Fruit fly (Drosophila melanogaster) whole organism, embryonic: ENCODE measurements around the gene pasi2.
A peak's percentile ranks its signal among the peaks of the same experiment; 100 is the strongest.

Experiments
- Ada2b ChIP-seq: fragments of 200-800 bp; sonication (Bioruptor generic); IDR thresholded peaks from 2 replicates; pipeline ENCODE4 v1.3.6; 2022; ENCODE audit warnings: missing biosample characterization, missing genetic modification characterization
- B-H1 ChIP-seq: fragments of 200-800 bp; sonication (Bioruptor generic); IDR thresholded peaks from 3 replicates; pipeline ENCODE4 v1.3.6; 2022; ENCODE audit warnings: missing biosample characterization, missing genetic modification characterization
- C15 ChIP-seq: fragments of 200-800 bp; sonication (Bioruptor generic); IDR thresholded peaks from 3 replicates; pipeline ENCODE4 v1.3.6; 2022; ENCODE audit warnings: missing biosample characterization, missing genetic modification characterization
- CG10209 ChIP-seq: fragments of 200-800 bp; sonication (Bioruptor generic); optimal IDR thresholded peaks from 3 replicates; lab custom pipeline; 2017; ENCODE audit warnings: missing biosample characterization, mild to moderate bottlenecking, missing genetic modification characterization, missing genetic modification reagents
- CG12236 ChIP-seq: fragments of 200-800 bp; sonication (Bioruptor generic); optimal IDR thresholded peaks from 2 replicates; lab custom pipeline; 2016; ENCODE audit warnings: missing biosample characterization, missing genetic modification characterization
- CG13624 ChIP-seq: fragments of 200-800 bp; sonication (Bioruptor generic); optimal IDR thresholded peaks from 2 replicates; lab custom pipeline; 2016; ENCODE audit warnings: missing biosample characterization, missing genetic modification characterization
- CG13775 ChIP-seq: fragments of 200-800 bp; sonication (Bioruptor generic); optimal IDR thresholded peaks from 3 replicates; lab custom pipeline; 2017; ENCODE audit warnings: missing biosample characterization, mild to moderate bottlenecking, missing genetic modification characterization
- CG1603 ChIP-seq: fragments of 200-800 bp; sonication (Bioruptor generic); optimal IDR thresholded peaks from 2 replicates; lab custom pipeline; 2019; ENCODE audit warnings: missing biosample characterization, mild to moderate bottlenecking, missing genetic modification characterization, moderate library complexity
- CG31365 ChIP-seq: fragments of 200-800 bp; sonication (Bioruptor generic); optimal IDR thresholded peaks from 2 replicates; lab custom pipeline; 2018; ENCODE audit warnings: missing biosample characterization, mild to moderate bottlenecking, missing genetic modification characterization
- CG3163 ChIP-seq: fragments of 200-800 bp; sonication (Bioruptor generic); optimal IDR thresholded peaks from 3 replicates; lab custom pipeline; 2016; ENCODE audit warnings: missing biosample characterization, missing genetic modification characterization
- CG5180 ChIP-seq: fragments of 200-800 bp; sonication (Bioruptor generic); optimal IDR thresholded peaks from 3 replicates; lab custom pipeline; 2017; ENCODE audit warnings: missing biosample characterization, missing genetic modification characterization, mild to moderate bottlenecking, moderate library complexity, missing genetic modification reagents
- CG7839 ChIP-seq: fragments of 200-800 bp; sonication (Bioruptor generic); optimal IDR thresholded peaks from 3 replicates; lab custom pipeline; 2018; ENCODE audit warnings: missing biosample characterization, mild to moderate bottlenecking, missing genetic modification characterization, moderate library complexity
- CG8478 ChIP-seq: fragments of >200 bp; optimal IDR thresholded peaks from 2 replicates; lab custom pipeline; 2018
- CG9437 ChIP-seq: fragments of 200-800 bp; sonication (Bioruptor generic); optimal IDR thresholded peaks from 2 replicates; lab custom pipeline; 2018; ENCODE audit warnings: missing biosample characterization, mild to moderate bottlenecking, missing genetic modification characterization
- Dp ChIP-seq: fragments of 200-800 bp; sonication (Bioruptor generic); optimal IDR thresholded peaks from 2 replicates; lab custom pipeline; 2018; ENCODE audit warnings: missing biosample characterization, mild to moderate bottlenecking, missing genetic modification characterization, moderate library complexity
- ERR ChIP-seq: fragments of 200-800 bp; sonication (Bioruptor generic); optimal IDR thresholded peaks from 2 replicates; lab custom pipeline; 2016; ENCODE audit warnings: missing biosample characterization, missing genetic modification characterization
- Eip74EF ChIP-seq, 2 experiments: fragments of 200-800 bp in 1 of 2; fragments of >200 bp in 1 of 2; sonication (Bioruptor generic) in 1 of 2; optimal IDR thresholded peaks; 2 replicates each; lab custom pipeline; 2017 to 2019; ENCODE audit warnings: missing biosample characterization in 2 of 2, missing genetic modification characterization in 2 of 2, mild to moderate bottlenecking in 1 of 2, moderate library complexity in 1 of 2
- Elba2 ChIP-seq: fragments of 200-800 bp; sonication (Bioruptor generic); optimal IDR thresholded peaks from 3 replicates; lab custom pipeline; 2016; ENCODE audit warnings: missing biosample characterization, missing genetic modification characterization
- HmgD ChIP-seq: fragments of 200-800 bp; sonication (Bioruptor generic); optimal IDR thresholded peaks from 3 replicates; lab custom pipeline; 2016; ENCODE audit warnings: missing biosample characterization, missing genetic modification characterization
- HmgZ ChIP-seq: fragments of 200-800 bp; sonication (Bioruptor generic); optimal IDR thresholded peaks from 2 replicates; lab custom pipeline; 2018; ENCODE audit warnings: missing biosample characterization, mild to moderate bottlenecking, missing genetic modification characterization
- Hmr ChIP-seq: fragments of 200-800 bp; sonication (Bioruptor generic); optimal IDR thresholded peaks from 3 replicates; lab custom pipeline; 2017; ENCODE audit warnings: mild to moderate bottlenecking, missing biosample characterization, missing genetic modification reagents, missing genetic modification characterization
- Meics ChIP-seq: fragments of 200-800 bp; sonication (Bioruptor generic); optimal IDR thresholded peaks from 2 replicates; lab custom pipeline; 2017; ENCODE audit warnings: missing biosample characterization, mild to moderate bottlenecking, missing genetic modification characterization
- NC2β ChIP-seq: fragments of 200-800 bp; sonication (Bioruptor generic); optimal IDR thresholded peaks from 2 replicates; lab custom pipeline; 2016; ENCODE audit warnings: missing biosample characterization, missing genetic modification characterization
- Oli ChIP-seq: fragments of 200-800 bp; sonication (Bioruptor generic); optimal IDR thresholded peaks from 2 replicates; lab custom pipeline; 2018; ENCODE audit warnings: missing biosample characterization, mild to moderate bottlenecking, missing genetic modification characterization, moderate library complexity
- Optix ChIP-seq: fragments of 200-800 bp; sonication (Bioruptor generic); IDR thresholded peaks from 3 replicates; pipeline ENCODE4 v1.3.6; 2022; ENCODE audit warnings: missing biosample characterization, missing genetic modification characterization
- Pdp1 ChIP-seq, 2 experiments: fragments of 200-800 bp; sonication (Bioruptor generic); optimal IDR thresholded peaks; 3 replicates each; lab custom pipeline; 2016; ENCODE audit warnings: missing biosample characterization in 2 of 2, missing genetic modification characterization in 2 of 2, mild to moderate bottlenecking in 1 of 2, moderate library complexity in 1 of 2
- Poxn ChIP-seq: fragments of 200-800 bp; sonication (Bioruptor generic); IDR thresholded peaks from 2 replicates; pipeline ENCODE4 v1.3.6; 2022; ENCODE audit warnings: missing biosample characterization, missing genetic modification characterization
- Ptx1 ChIP-seq: fragments of 200-800 bp; sonication (Bioruptor generic); IDR thresholded peaks from 2 replicates; pipeline ENCODE4 v1.3.6; 2022; ENCODE audit warnings: missing biosample characterization, missing genetic modification characterization
- Sin3A ChIP-seq: fragments of >200 bp; optimal IDR thresholded peaks from 2 replicates; lab custom pipeline; 2018
- ac ChIP-seq: fragments of 200-800 bp; sonication (Bioruptor generic); optimal IDR thresholded peaks from 3 replicates; lab custom pipeline; 2017; ENCODE audit warnings: missing biosample characterization, mild to moderate bottlenecking, missing genetic modification characterization
- da ChIP-seq: fragments of 200-800 bp; sonication (Bioruptor generic); optimal IDR thresholded peaks from 2 replicates; lab custom pipeline; 2016; ENCODE audit warnings: missing biosample characterization, missing genetic modification characterization
- eyg ChIP-seq: fragments of 200-800 bp; sonication (Bioruptor generic); optimal IDR thresholded peaks from 3 replicates; lab custom pipeline; 2016; ENCODE audit warnings: missing biosample characterization, missing genetic modification characterization
- fru ChIP-seq: fragments of >200 bp; optimal IDR thresholded peaks from 2 replicates; lab custom pipeline; 2017
- ftz-f1 ChIP-seq: fragments of 200-800 bp; sonication (Bioruptor generic); optimal IDR thresholded peaks from 2 replicates; lab custom pipeline; 2016; ENCODE audit warnings: missing biosample characterization, missing genetic modification characterization
- grn ChIP-seq: fragments of 200-800 bp; sonication (Bioruptor generic); optimal IDR thresholded peaks from 3 replicates; lab custom pipeline; 2017; ENCODE audit warnings: missing biosample characterization, missing genetic modification characterization
- gsb ChIP-seq: fragments of 200-800 bp; sonication (Bioruptor generic); IDR thresholded peaks from 2 replicates; pipeline ENCODE4 v1.3.6; 2022; ENCODE audit warnings: missing biosample characterization, missing genetic modification characterization
- h ChIP-seq: fragments of >200 bp; optimal IDR thresholded peaks from 2 replicates; lab custom pipeline; 2017
- hkb ChIP-seq, 2 experiments: fragments of 200-800 bp in 1 of 2; fragments of >200 bp in 1 of 2; sonication (Bioruptor generic) in 1 of 2; IDR thresholded peaks in 1 of 2; optimal IDR thresholded peaks in 1 of 2; 2 replicates each; pipeline versions ENCODE4 v1.3.6 to Lab custom; 2017 to 2022; ENCODE audit warnings: missing biosample characterization in 1 of 2, missing genetic modification characterization in 1 of 2
- jumu ChIP-seq: fragments of 200-800 bp; sonication (Bioruptor generic); optimal IDR thresholded peaks from 3 replicates; lab custom pipeline; 2016; ENCODE audit warnings: missing biosample characterization, missing genetic modification characterization
- oc ChIP-seq: fragments of 200-800 bp; sonication (Bioruptor generic); optimal IDR thresholded peaks from 2 replicates; lab custom pipeline; 2018; ENCODE audit warnings: missing biosample characterization, mild to moderate bottlenecking, missing genetic modification characterization, moderate library complexity
- org-1 ChIP-seq: fragments of 200-800 bp; sonication (Bioruptor generic); optimal IDR thresholded peaks from 2 replicates; lab custom pipeline; 2017; ENCODE audit warnings: missing biosample characterization, missing genetic modification characterization
- run ChIP-seq: fragments of 200-800 bp; sonication (Bioruptor generic); optimal IDR thresholded peaks from 3 replicates; lab custom pipeline; 2018; ENCODE audit warnings: missing biosample characterization, mild to moderate bottlenecking, missing genetic modification characterization
- sr ChIP-seq: fragments of 200-800 bp; sonication (Bioruptor generic); IDR thresholded peaks from 3 replicates; pipeline ENCODE4 v1.3.6; 2022; ENCODE audit warnings: missing biosample characterization, missing genetic modification characterization
- vvl ChIP-seq: fragments of 200-800 bp; sonication (Bioruptor generic); IDR thresholded peaks from 2 replicates; pipeline ENCODE4 v1.3.6; 2022; ENCODE audit warnings: missing biosample characterization, missing genetic modification characterization

The pasi2 gene

dm6 chr3R:9370413-9370812, 35.4 kb downstream of the pasi2 start (continued):
- no peak for TF ChIP-seq NC2β (GFP tag; lab: Kevin White, UChicago)
- peak; percentile 8 for TF ChIP-seq CG3163
- TF ChIP-seq B-H1 (GFP tag; lab: Robert Waterston, UW) = peak; percentile 38; the same call in 1 of the 3 replicates
- peak; percentile 23 for TF ChIP-seq org-1 (GFP tag; lab: Kevin White, UChicago)
- TF ChIP-seq jumu (GFP tag; lab: Kevin White, UChicago) = no peak
- peak; percentile 69 for TF ChIP-seq Ada2b (GFP tag; lab: Robert Waterston, UW)
- TF ChIP-seq Dp = no peak
- TF ChIP-seq CG10209 = peak; percentile 47
- TF ChIP-seq HmgZ (tag; lab: Kevin White, UChicago) = peak; percentile 34
- no peak for TF ChIP-seq Sin3A (lab: Kevin White, UChicago)
- TF ChIP-seq ac = no peak
- TF ChIP-seq Eip74EF (GFP tag; optimal IDR thresholded peaks at IDR 0.05; lab: Kevin White, UChicago) = no peak
- TF ChIP-seq ftz-f1 (GFP tag; lab: Kevin White, UChicago) = no peak
- TF ChIP-seq CG8478 (lab: Kevin White, UChicago) = no peak
- no peak for TF ChIP-seq Poxn (GFP tag; lab: Robert Waterston, UW)
- no peak for TF ChIP-seq CG12236 (GFP tag; lab: Kevin White, UChicago)
- TF ChIP-seq eyg (GFP tag; lab: Kevin White, UChicago) = no peak
- peak; percentile 48 for TF ChIP-seq ERR (GFP tag; lab: Kevin White, UChicago)
- TF ChIP-seq da (GFP tag; lab: Kevin White, UChicago) = no peak
- TF ChIP-seq Optix = no peak
- peak; percentile 76 for TF ChIP-seq Meics (GFP tag; lab: Kevin White, UChicago)
- TF ChIP-seq CG9437 (GFP tag; lab: Kevin White, UChicago) = peak; percentile 11
- no peak for TF ChIP-seq h (lab: Kevin White, UChicago)
- no peak for TF ChIP-seq gsb
- TF ChIP-seq CG13775 (GFP tag; lab: Kevin White, UChicago) = peak; percentile 8
- peak; percentile 53 for TF ChIP-seq CG13624

dm6 chr3R:9376789-9377188, 41.8 kb downstream of the pasi2 start:
- no peak for TF ChIP-seq Hmr (GFP tag; lab: Kevin White, UChicago)
- TF ChIP-seq Oli (tag; lab: Kevin White, UChicago) = no peak
- TF ChIP-seq oc (tag; lab: Kevin White, UChicago) = peak; percentile 46
- TF ChIP-seq grn (GFP tag; lab: Kevin White, UChicago) = no peak
- no peak for TF ChIP-seq fru
- peak; percentile 61; the same call in 1 of the 2 replicates for TF ChIP-seq vvl (GFP tag; lab: Robert Waterston, UW)
- TF ChIP-seq sr (GFP tag; lab: Robert Waterston, UW) = no peak
- no peak for TF ChIP-seq Elba2 (GFP tag; lab: Kevin White, UChicago)
- no peak for TF ChIP-seq CG7839 (tag; lab: Kevin White, UChicago)
- TF ChIP-seq run (tag; lab: Kevin White, UChicago) = peak; percentile 66
- no peak for TF ChIP-seq Ptx1
- TF ChIP-seq CG31365 (tag; lab: Kevin White, UChicago) = no peak
- peak in 1 of 2 experiments; percentile 56 for TF ChIP-seq Pdp1 (GFP tag; optimal IDR thresholded peaks at IDR 0.05; lab: Kevin White, UChicago)
- no peak for TF ChIP-seq HmgD (GFP tag; lab: Kevin White, UChicago)
- TF ChIP-seq C15 (GFP tag; lab: Robert Waterston, UW) = no peak
- peak; percentile 11 for TF ChIP-seq hkb (optimal IDR thresholded peaks at IDR 0.05; lab: Kevin White, UChicago)
- no peak for TF ChIP-seq hkb (GFP tag; IDR thresholded peaks at IDR 0.05; lab: Robert Waterston, UW)
- no peak for TF ChIP-seq CG13775 (GFP tag; lab: Kevin White, UChicago)
- TF ChIP-seq CG5180 (GFP tag; lab: Kevin White, UChicago) = no peak
- TF ChIP-seq CG1603 = no peak
